Worm (Caenorhabditis elegans) whole organism, mixed stage, embryonic: ENCODE measurements around the gene F22E5.23.

Experiments
- blmp-1 ChIP-seq: fragments of 150-350 bp; optimal IDR thresholded peaks from 2 replicates; lab custom pipeline; 2014; ENCODE audit warnings: missing biosample characterization, missing genetic modification characterization
- ces-1 ChIP-seq: fragments of 150-350 bp; optimal IDR thresholded peaks from 2 replicates; lab custom pipeline; 2014; ENCODE audit warnings: missing biosample characterization, missing genetic modification reagents, missing genetic modification characterization
- lin-32 ChIP-seq: fragments of 200-800 bp; sonication (Bioruptor generic); optimal IDR thresholded peaks from 2 replicates; lab custom pipeline; 2018; ENCODE audit warnings: mild to moderate bottlenecking, missing genetic modification characterization, missing compliant biosample characterization
- mep-1 ChIP-seq: fragments of 150-350 bp; optimal IDR thresholded peaks from 2 replicates; lab custom pipeline; 2017; ENCODE audit warnings: missing biosample characterization, missing genetic modification reagents, missing genetic modification characterization, inconsistent platforms
- nhr-12 ChIP-seq: fragments of 150-350 bp; optimal IDR thresholded peaks from 2 replicates; lab custom pipeline; 2014; ENCODE audit warnings: missing biosample characterization, missing genetic modification characterization
- nhr-28 ChIP-seq: fragments of 150-350 bp; optimal IDR thresholded peaks from 2 replicates; lab custom pipeline; 2014; ENCODE audit warnings: missing biosample characterization, missing genetic modification characterization
- nhr-76 ChIP-seq: sonication (generic microtip); optimal IDR thresholded peaks from 2 replicates; lab custom pipeline; 2017; ENCODE audit warnings: missing biosample characterization, missing genetic modification characterization
- ztf-11 ChIP-seq: fragments of 150-350 bp; optimal IDR thresholded peaks from 2 replicates; lab custom pipeline; 2014; ENCODE audit warnings: missing biosample characterization, missing genetic modification characterization

DNA sequence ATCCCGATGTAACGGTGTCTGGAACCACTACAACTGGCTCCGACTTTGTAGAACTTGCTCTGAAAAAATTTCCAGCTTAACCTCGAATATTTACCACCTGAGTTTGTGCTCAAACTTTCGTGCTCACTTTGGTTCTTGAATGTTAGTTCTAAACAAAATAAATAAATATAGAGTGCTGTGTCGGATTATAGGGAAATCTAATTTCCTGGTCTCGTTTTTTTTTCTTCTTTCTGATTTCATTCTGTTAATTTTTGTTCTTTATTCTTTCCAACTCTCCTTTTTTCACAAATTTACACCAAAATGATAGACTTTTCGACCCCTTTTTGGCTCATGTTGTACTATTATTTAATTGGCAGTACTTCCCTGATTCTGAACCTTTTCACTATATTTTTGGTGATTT is 11.8 kb upstream of the F22E5.23 start, which contains the start of gene sri-37:
- TF ChIP-seq nhr-76 (tag; lab: Kevin White, UChicago) (no peak), ztf-11 (tag; lab: Kevin White, UChicago) (no peak), nhr-28 (tag; lab: Kevin White, UChicago) (no peak), nhr-12 (no peak), mep-1 (tag; lab: Kevin White, UChicago) (no peak), blmp-1 (tag; lab: Kevin White, UChicago) (no peak), lin-32 (GFP tag; lab: Kevin White, UChicago) (no peak), ces-1 (GFP tag; lab: Kevin White, UChicago) (no peak)
